Worm (Caenorhabditis elegans): ENCODE data around the gene T23B12.6.

Gene T23B12.6

ce11 chrV:8413432-8414021 is 46.7 kb downstream of the T23B12.6 start, which contains the start of gene vha-18:
Gene vha-18, minus strand, starts transcription at chrV:8413482.
- no peak for TF ChIP-seq pag-3 (tag; optimal IDR thresholded peaks at IDR 0.05; ENCODE audit: borderline replicate concordance)
- no peak for TF ChIP-seq unc-3 (GFP tag; conservative IDR thresholded peaks at IDR 0.05)
- no peak for TF ChIP-seq unc-3 (tag; optimal IDR thresholded peaks at IDR 0.05)

- TF ChIP-seq dmd-4 (tag; optimal IDR thresholded peaks at IDR 0.05; ENCODE audit: borderline replicate concordance) (no peak), syd-9 (tag; optimal IDR thresholded peaks at IDR 0.05) (no peak), sox-2 (GFP tag; IDR thresholded peaks at IDR 0.05) (no peak), pqm-1 (tag; optimal IDR thresholded peaks at IDR 0.05) (no peak), C38D4.7 (GFP tag; optimal IDR thresholded peaks at IDR 0.05) (no peak), fax-1 (tag; optimal IDR thresholded peaks at IDR 0.05) (no peak), ceh-9 (tag; optimal IDR thresholded peaks at IDR 0.05) (no peak), sox-4 (tag; optimal IDR thresholded peaks at IDR 0.05) (no peak), ceh-2 (tag; optimal IDR thresholded peaks at IDR 0.05) (no peak), ama-1 (optimal IDR thresholded peaks at IDR 0.05) (no peak), tbx-7 (tag; optimal IDR thresholded peaks at IDR 0.05) (no peak), pha-2 (tag; optimal IDR thresholded peaks at IDR 0.05) (no peak), che-1 (tag; optimal IDR thresholded peaks at IDR 0.05) (no peak), nhr-11 (tag; optimal IDR thresholded peaks at IDR 0.05) (no peak), ceh-6 (GFP tag; optimal IDR thresholded peaks at IDR 0.05) (no peak), tbx-2 (tag; optimal IDR thresholded peaks at IDR 0.05) (no peak)
Measured at ce11 chrV:8410406-8410805, 49.8 kb downstream of the T23B12.6 start, which contains the start of gene F52E1.2. Gene F52E1.2, plus strand, starts transcription at chrV:8410595.

ce11 chrV:8409594-8409993 is 50.6 kb downstream of the T23B12.6 start:
- no peak for TF ChIP-seq ceh-34 (tag; optimal IDR thresholded peaks at IDR 0.05)
- TF ChIP-seq ceh-45 (GFP tag; IDR thresholded peaks at IDR 0.05): no peak
- no peak for TF ChIP-seq ceh-24 (tag; optimal IDR thresholded peaks at IDR 0.05)
- TF ChIP-seq K09A11.1 (tag; optimal IDR thresholded peaks at IDR 0.05; ENCODE audit: insufficient read depth): no peak
- TF ChIP-seq lin-11 (tag; optimal IDR thresholded peaks at IDR 0.05): no peak
- TF ChIP-seq sdc-2 (tag; optimal IDR thresholded peaks at IDR 0.05): no peak
- TF ChIP-seq ceh-31 (tag; optimal IDR thresholded peaks at IDR 0.05): no peak
- TF ChIP-seq odd-2 (tag; optimal IDR thresholded peaks at IDR 0.05): no peak
- TF ChIP-seq madf-2 (tag; optimal IDR thresholded peaks at IDR 0.05): no peak
- TF ChIP-seq sox-2 (GFP tag; IDR thresholded peaks at IDR 0.05): no peak
- no peak for TF ChIP-seq unc-55 (GFP tag; optimal IDR thresholded peaks at IDR 0.05)
- TF ChIP-seq T23F11.4 (GFP tag; optimal IDR thresholded peaks at IDR 0.05): no peak
- no peak for TF ChIP-seq ref-2 (tag; optimal IDR thresholded peaks at IDR 0.05)
- no peak for TF ChIP-seq unc-42 (tag; optimal IDR thresholded peaks at IDR 0.05)
- TF ChIP-seq ceh-9 (tag; optimal IDR thresholded peaks at IDR 0.05): no peak

Measured in whole organism, late embryonic.